Fruit fly (Drosophila melanogaster) whole organism, embryonic: ENCODE data around the gene Alg7.
A peak's percentile ranks its signal among the peaks of the same experiment; 100 is the strongest.

Experiments used
- Asciz ChIP-seq: fragments of 200-800 bp; sonication (Bioruptor generic); optimal IDR thresholded peaks from 2 replicates; lab custom pipeline; 2017; ENCODE audit warnings: missing biosample characterization, mild to moderate bottlenecking, missing genetic modification characterization, missing genetic modification reagents
- CG11093 ChIP-seq: fragments of 200-800 bp; sonication (Bioruptor generic); IDR thresholded peaks from 3 replicates; pipeline ENCODE4 v1.3.6; 2022; ENCODE audit warnings: missing biosample characterization, missing genetic modification characterization
- CG13424 ChIP-seq: fragments of 200-800 bp; sonication (Bioruptor generic); optimal IDR thresholded peaks from 2 replicates; lab custom pipeline; 2019; ENCODE audit warnings: missing biosample characterization, mild to moderate bottlenecking, missing genetic modification characterization, moderate library complexity
- CG13624 ChIP-seq: fragments of 200-800 bp; sonication (Bioruptor generic); optimal IDR thresholded peaks from 2 replicates; lab custom pipeline; 2016; ENCODE audit warnings: missing biosample characterization, missing genetic modification characterization
- CG13775 ChIP-seq: fragments of 200-800 bp; sonication (Bioruptor generic); optimal IDR thresholded peaks from 3 replicates; lab custom pipeline; 2017; ENCODE audit warnings: missing biosample characterization, mild to moderate bottlenecking, missing genetic modification characterization
- CG1792 ChIP-seq: fragments of 200-800 bp; sonication (Bioruptor generic); optimal IDR thresholded peaks from 2 replicates; lab custom pipeline; 2016; ENCODE audit warnings: missing biosample characterization, missing genetic modification characterization
- CG18011 ChIP-seq: fragments of 200-800 bp; sonication (Bioruptor generic); optimal IDR thresholded peaks from 2 replicates; lab custom pipeline; 2017; ENCODE audit warnings: missing biosample characterization, missing genetic modification characterization, mild to moderate bottlenecking, moderate library complexity, missing genotype
- CG1832 ChIP-seq: fragments of 200-800 bp; sonication (Bioruptor generic); optimal IDR thresholded peaks from 2 replicates; lab custom pipeline; 2017; ENCODE audit warnings: missing biosample characterization, mild to moderate bottlenecking, missing genetic modification characterization, inconsistent platforms
- CG18619 ChIP-seq: fragments of 200-800 bp; sonication (Bioruptor generic); optimal IDR thresholded peaks from 3 replicates; lab custom pipeline; 2017; ENCODE audit warnings: missing biosample characterization, mild to moderate bottlenecking, missing genetic modification characterization
- CG18764 ChIP-seq: fragments of 200-800 bp; sonication (Bioruptor generic); optimal IDR thresholded peaks from 3 replicates; lab custom pipeline; 2016; ENCODE audit warnings: missing biosample characterization, missing genetic modification characterization
- CG2116 ChIP-seq: fragments of 200-800 bp; sonication (Bioruptor generic); optimal IDR thresholded peaks from 3 replicates; lab custom pipeline; 2018; ENCODE audit warnings: missing biosample characterization, mild to moderate bottlenecking, missing genetic modification characterization
- CG2875 ChIP-seq: fragments of 200-800 bp; sonication (Bioruptor generic); optimal IDR thresholded peaks from 2 replicates; lab custom pipeline; 2017; ENCODE audit warnings: missing biosample characterization, mild to moderate bottlenecking, missing genetic modification characterization, missing genetic modification reagents
- CG2889 ChIP-seq: fragments of 200-800 bp; sonication (Bioruptor generic); IDR thresholded peaks from 3 replicates; pipeline ENCODE4 v1.3.6; 2022; ENCODE audit warnings: missing biosample characterization, missing genetic modification characterization
- CG31441 ChIP-seq: fragments of 200-800 bp; sonication (Bioruptor generic); IDR thresholded peaks from 2 replicates; pipeline ENCODE4 v1.3.6; 2022; ENCODE audit warnings: missing biosample characterization, missing genetic modification characterization
- CG3163 ChIP-seq: fragments of 200-800 bp; sonication (Bioruptor generic); optimal IDR thresholded peaks from 3 replicates; lab custom pipeline; 2016; ENCODE audit warnings: missing biosample characterization, missing genetic modification characterization
- CG4328 ChIP-seq: fragments of 200-800 bp; sonication (Bioruptor generic); optimal IDR thresholded peaks from 3 replicates; lab custom pipeline; 2017; ENCODE audit warnings: missing biosample characterization, missing genetic modification reagents, missing genetic modification characterization
- CG4617 ChIP-seq: fragments of 200-800 bp; sonication (Bioruptor generic); optimal IDR thresholded peaks from 3 replicates; lab custom pipeline; 2016; ENCODE audit warnings: missing biosample characterization, missing genetic modification characterization, borderline replicate concordance
- CG4820 ChIP-seq: fragments of 200-800 bp; sonication (Bioruptor generic); optimal IDR thresholded peaks from 3 replicates; lab custom pipeline; 2016; ENCODE audit warnings: missing biosample characterization, missing genetic modification characterization
- CG4854 ChIP-seq: fragments of 200-800 bp; sonication (Bioruptor generic); optimal IDR thresholded peaks from 2 replicates; lab custom pipeline; 2016; ENCODE audit warnings: missing biosample characterization, missing genetic modification characterization, inconsistent platforms
- CG6175 ChIP-seq: fragments of 200-800 bp; sonication (Bioruptor generic); IDR thresholded peaks from 3 replicates; pipeline ENCODE4 v1.3.6; 2022; ENCODE audit warnings: missing biosample characterization, missing genetic modification characterization
- CG6654 ChIP-seq: fragments of 200-800 bp; sonication (Bioruptor generic); optimal IDR thresholded peaks from 2 replicates; lab custom pipeline; 2017; ENCODE audit warnings: missing biosample characterization, mild to moderate bottlenecking, missing genetic modification characterization
- CG7786 ChIP-seq: fragments of 200-800 bp; sonication (Bioruptor generic); optimal IDR thresholded peaks from 2 replicates; lab custom pipeline; 2016; ENCODE audit warnings: missing biosample characterization, missing genetic modification characterization
- CG8281 ChIP-seq: fragments of 200-800 bp; sonication (Bioruptor generic); optimal IDR thresholded peaks from 2 replicates; lab custom pipeline; 2018; ENCODE audit warnings: missing biosample characterization, mild to moderate bottlenecking, missing genetic modification characterization, moderate library complexity
- CG9797 ChIP-seq: fragments of 200-800 bp; sonication (Bioruptor generic); optimal IDR thresholded peaks from 3 replicates; lab custom pipeline; 2018; ENCODE audit warnings: missing biosample characterization, mild to moderate bottlenecking, missing genetic modification characterization
- CG9817 ChIP-seq: fragments of 200-800 bp; sonication (Bioruptor generic); optimal IDR thresholded peaks from 2 replicates; lab custom pipeline; 2018; ENCODE audit warnings: missing biosample characterization, mild to moderate bottlenecking, missing genetic modification characterization, moderate library complexity
- D19A ChIP-seq: fragments of 200-800 bp; optimal IDR thresholded peaks from 3 replicates; lab custom pipeline; 2019; ENCODE audit warnings: missing biosample characterization, mild to moderate bottlenecking, missing genetic modification characterization, moderate library complexity
- Doc2 ChIP-seq: fragments of 200-800 bp; sonication (Bioruptor generic); IDR thresholded peaks from 2 replicates; pipeline ENCODE4 v1.3.6; 2022; ENCODE audit warnings: missing biosample characterization, missing genetic modification characterization
- Dp ChIP-seq: fragments of 200-800 bp; sonication (Bioruptor generic); optimal IDR thresholded peaks from 2 replicates; lab custom pipeline; 2018; ENCODE audit warnings: missing biosample characterization, mild to moderate bottlenecking, missing genetic modification characterization, moderate library complexity
- Fer1 ChIP-seq: fragments of 200-800 bp; sonication (Bioruptor generic); optimal IDR thresholded peaks from 2 replicates; lab custom pipeline; 2017; ENCODE audit warnings: missing biosample characterization, mild to moderate bottlenecking, missing genetic modification characterization
- Fer3 ChIP-seq: fragments of 200-800 bp; sonication (Bioruptor generic); optimal IDR thresholded peaks from 2 replicates; lab custom pipeline; 2018; ENCODE audit warnings: missing biosample characterization, mild to moderate bottlenecking, missing genetic modification characterization, moderate library complexity
- HLHmδ ChIP-seq: fragments of 200-800 bp; sonication (Bioruptor generic); optimal IDR thresholded peaks from 2 replicates; lab custom pipeline; 2018; ENCODE audit warnings: missing biosample characterization, mild to moderate bottlenecking, missing genetic modification characterization, moderate library complexity
- MESR4 ChIP-seq: fragments of 200-800 bp; sonication (Bioruptor generic); optimal IDR thresholded peaks from 2 replicates; lab custom pipeline; 2018; ENCODE audit warnings: missing biosample characterization, mild to moderate bottlenecking, missing genetic modification characterization, moderate library complexity
- Mad ChIP-seq: fragments of 200-800 bp; sonication (Bioruptor generic); optimal IDR thresholded peaks from 2 replicates; lab custom pipeline; 2016; ENCODE audit warnings: missing biosample characterization, missing genetic modification characterization
- NC2α ChIP-seq: fragments of 200-800 bp; sonication (Bioruptor generic); optimal IDR thresholded peaks from 2 replicates; lab custom pipeline; 2016; ENCODE audit warnings: missing biosample characterization, missing genetic modification characterization
- NK7.1 ChIP-seq: fragments of 200-800 bp; sonication (Bioruptor generic); optimal IDR thresholded peaks from 3 replicates; lab custom pipeline; 2016; ENCODE audit warnings: missing biosample characterization, missing genetic modification characterization
- Side ChIP-seq: fragments of 200-800 bp; sonication (Bioruptor generic); optimal IDR thresholded peaks from 2 replicates; lab custom pipeline; 2016; ENCODE audit warnings: missing biosample characterization, missing genetic modification characterization
- Stat92E ChIP-seq, 3 experiments: fragments of >200 bp in 2 of 3; fragments of 200-800 bp in 1 of 3; sonication (Bioruptor generic) in 1 of 3; optimal IDR thresholded peaks; 2 replicates each; lab custom pipeline; 2017 to 2019; ENCODE audit warnings: missing biosample characterization in 3 of 3, missing genetic modification characterization in 3 of 3, mild to moderate bottlenecking in 1 of 3, moderate library complexity in 1 of 3
- ac ChIP-seq: fragments of 200-800 bp; sonication (Bioruptor generic); optimal IDR thresholded peaks from 3 replicates; lab custom pipeline; 2017; ENCODE audit warnings: missing biosample characterization, mild to moderate bottlenecking, missing genetic modification characterization
- btn ChIP-seq: fragments of 200-800 bp; sonication (Bioruptor generic); optimal IDR thresholded peaks from 2 replicates; lab custom pipeline; 2016; ENCODE audit warnings: missing biosample characterization, missing genetic modification characterization
- croc ChIP-seq: fragments of 200-800 bp; sonication (Bioruptor generic); conservative IDR thresholded peaks from 3 replicates; pipeline ENCODE4 v1.3.6; 2022; ENCODE audit warnings: missing biosample characterization, missing genetic modification characterization
- emc ChIP-seq: fragments of 200-800 bp; sonication (Bioruptor generic); optimal IDR thresholded peaks from 2 replicates; lab custom pipeline; 2016; ENCODE audit warnings: missing biosample characterization, missing genetic modification characterization
- gcm ChIP-seq: fragments of 200-800 bp; sonication (Bioruptor generic); optimal IDR thresholded peaks from 2 replicates; lab custom pipeline; 2019; ENCODE audit warnings: missing biosample characterization, mild to moderate bottlenecking, missing genetic modification characterization, moderate library complexity
- grau ChIP-seq: fragments of 200-800 bp; optimal IDR thresholded peaks from 3 replicates; lab custom pipeline; 2019; ENCODE audit warnings: missing biosample characterization, mild to moderate bottlenecking, missing genetic modification characterization, moderate library complexity
- gt ChIP-seq: fragments of 200-800 bp; sonication (Bioruptor generic); IDR thresholded peaks from 2 replicates; pipeline ENCODE4 v1.3.6; 2022; ENCODE audit warnings: missing biosample characterization, missing genetic modification characterization
- lilli ChIP-seq: fragments of 200-800 bp; sonication (Bioruptor generic); optimal IDR thresholded peaks from 3 replicates; lab custom pipeline; 2016; ENCODE audit warnings: missing biosample characterization, missing genetic modification characterization
- luna ChIP-seq: fragments of 200-800 bp; sonication (Bioruptor generic); optimal IDR thresholded peaks from 2 replicates; lab custom pipeline; 2016; ENCODE audit warnings: missing biosample characterization, missing genetic modification characterization
- nerfin-1 ChIP-seq: fragments of 200-800 bp; sonication (Bioruptor generic); optimal IDR thresholded peaks from 3 replicates; lab custom pipeline; 2019; ENCODE audit warnings: missing biosample characterization, mild to moderate bottlenecking, missing genetic modification characterization, moderate library complexity
- run ChIP-seq: fragments of 200-800 bp; sonication (Bioruptor generic); optimal IDR thresholded peaks from 3 replicates; lab custom pipeline; 2018; ENCODE audit warnings: missing biosample characterization, mild to moderate bottlenecking, missing genetic modification characterization
- slou ChIP-seq: fragments of 200-800 bp; sonication (Bioruptor generic); optimal IDR thresholded peaks from 3 replicates; lab custom pipeline; 2016; ENCODE audit warnings: missing biosample characterization, missing genetic modification characterization
- trem ChIP-seq: fragments of 200-800 bp; optimal IDR thresholded peaks from 3 replicates; lab custom pipeline; 2019; ENCODE audit warnings: missing biosample characterization, mild to moderate bottlenecking, missing genetic modification characterization, moderate library complexity
- wek ChIP-seq: fragments of 200-800 bp; sonication (Bioruptor generic); optimal IDR thresholded peaks from 3 replicates; lab custom pipeline; 2018; ENCODE audit warnings: missing biosample characterization, mild to moderate bottlenecking, missing genetic modification characterization, moderate library complexity

Alg7 gene

DNA sequence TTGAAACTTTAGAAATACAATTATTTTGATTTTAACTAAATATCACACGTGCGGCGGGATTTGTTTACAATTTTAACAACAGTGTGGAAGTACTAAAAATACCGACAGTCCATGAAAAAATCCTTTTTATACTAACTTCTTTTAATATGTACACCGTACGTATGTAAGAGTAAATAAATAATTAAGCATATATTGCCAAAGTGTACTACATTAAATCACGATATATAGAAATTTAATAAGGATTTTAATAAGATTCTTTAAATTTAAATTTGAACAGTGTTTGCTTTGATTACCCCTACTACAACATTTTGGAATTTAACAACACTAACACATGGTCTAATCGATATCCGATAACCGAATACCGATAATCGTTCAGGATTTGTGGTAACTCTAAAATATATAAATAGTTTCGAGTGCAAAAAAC is 43.2 kb downstream of the Alg7 start, which contains the start of the genes Ski6 and CG16812 (continued):
- TF ChIP-seq CG18619 (GFP tag; lab: Kevin White, UChicago): no peak
- peak; percentile 78 for TF ChIP-seq CG9817 (tag; lab: Kevin White, UChicago)
- TF ChIP-seq CG2116 (GFP tag; lab: Kevin White, UChicago): peak; percentile 65
- no peak for TF ChIP-seq Asciz
- peak; percentile 41 for TF ChIP-seq MESR4 (GFP tag; lab: Kevin White, UChicago)
- TF ChIP-seq CG11093: no peak
- TF ChIP-seq Doc2 (GFP tag; lab: Robert Waterston, UW): no peak
- TF ChIP-seq run: peak; percentile 45
- TF ChIP-seq luna (GFP tag; lab: Kevin White, UChicago): no peak
- no peak for TF ChIP-seq D19A (tag; lab: Kevin White, UChicago)
- TF ChIP-seq Fer1 (GFP tag; lab: Kevin White, UChicago): no peak
- no peak for TF ChIP-seq CG2875 (GFP tag; lab: Kevin White, UChicago)
- TF ChIP-seq CG1832: no peak
- no peak for TF ChIP-seq NC2α (GFP tag; lab: Kevin White, UChicago)
- TF ChIP-seq CG4617 (GFP tag; lab: Kevin White, UChicago): peak; percentile 65
- no peak for TF ChIP-seq Side (GFP tag; lab: Kevin White, UChicago)
- no peak for TF ChIP-seq btn (GFP tag; lab: Kevin White, UChicago)
- peak; percentile 39 for TF ChIP-seq slou (GFP tag; lab: Kevin White, UChicago)
- TF ChIP-seq CG6654 (GFP tag; lab: Kevin White, UChicago): no peak
- TF ChIP-seq CG3163 (GFP tag; lab: Kevin White, UChicago): no peak
- no peak for TF ChIP-seq CG6175 (GFP tag; lab: Robert Waterston, UW)
- TF ChIP-seq nerfin-1: peak; percentile 82
- peak; percentile 47 for TF ChIP-seq CG18764 (GFP tag; lab: Kevin White, UChicago)
- TF ChIP-seq Fer3: peak; percentile 82
- peak; percentile 12 for TF ChIP-seq CG7786 (GFP tag; lab: Kevin White, UChicago)
- TF ChIP-seq NK7.1 (GFP tag; lab: Kevin White, UChicago): no peak
- TF ChIP-seq CG18011 (GFP tag; lab: Kevin White, UChicago): no peak
- TF ChIP-seq CG9797 (GFP tag; lab: Kevin White, UChicago): peak; percentile 67
- TF ChIP-seq Dp: peak; percentile 57
- peak; percentile 77 for TF ChIP-seq lilli (GFP tag; lab: Kevin White, UChicago)
- no peak for TF ChIP-seq HLHmδ
- TF ChIP-seq CG31441 (GFP tag; lab: Robert Waterston, UW): peak; percentile 83
- TF ChIP-seq Stat92E (GFP tag; optimal IDR thresholded peaks at IDR 0.05; lab: Kevin White, UChicago): peak in 1 of 3 experiments; percentile 8
- TF ChIP-seq gt (GFP tag; lab: Robert Waterston, UW): no peak
- TF ChIP-seq ac (GFP tag; lab: Kevin White, UChicago): no peak
- TF ChIP-seq CG4854 (GFP tag; lab: Kevin White, UChicago): no peak
- TF ChIP-seq emc: no peak
- peak; percentile 78 for TF ChIP-seq grau (tag; lab: Kevin White, UChicago)
- peak; percentile 53 for TF ChIP-seq CG4820
- TF ChIP-seq croc: no peak
- peak; percentile 31 for TF ChIP-seq CG13624
- peak; percentile 89 for TF ChIP-seq trem
- no peak for TF ChIP-seq CG1792 (GFP tag; lab: Kevin White, UChicago)
- peak; percentile 93 for TF ChIP-seq wek (GFP tag; lab: Kevin White, UChicago)
- no peak for TF ChIP-seq CG8281
- TF ChIP-seq CG2889 (GFP tag; lab: Robert Waterston, UW): no peak
- TF ChIP-seq Mad (GFP tag; lab: Kevin White, UChicago): peak; percentile 32
- TF ChIP-seq gcm (GFP tag; lab: Kevin White, UChicago): peak; percentile 68
- TF ChIP-seq CG13424 (tag; lab: Kevin White, UChicago): peak; percentile 85
- TF ChIP-seq CG4328: no peak
- TF ChIP-seq CG13775: peak; percentile 65
